Worm (Caenorhabditis elegans) whole organism, L2 larva: ENCODE results near the gene srab-21.
"Not testable (repeated sequence)": the region's sequence is repeated elsewhere in the genome, so short reads cannot be mapped to it uniquely, and the experiment has no call there.

Experiments used
- C34F6.9 ChIP-seq: fragments of 150-350 bp; optimal IDR thresholded peaks from 2 replicates; lab custom pipeline; 2014; ENCODE audit warnings: missing biosample characterization, missing genetic modification characterization
- F13H6.1 ChIP-seq: sonication (generic microtip); optimal IDR thresholded peaks from 2 replicates; lab custom pipeline; 2016; ENCODE audit warnings: missing genetic modification characterization, missing compliant biosample characterization
- Y55F3AM.14 ChIP-seq: fragments of 200-800 bp; sonication (Bioruptor generic); optimal IDR thresholded peaks from 2 replicates; lab custom pipeline; 2018; ENCODE audit warnings: mild to moderate bottlenecking, missing genetic modification characterization, missing compliant biosample characterization
- ZK546.5 ChIP-seq: sonication (generic microtip); optimal IDR thresholded peaks from 2 replicates; lab custom pipeline; 2017; ENCODE audit warnings: missing biosample characterization, missing genetic modification characterization
- alr-1 ChIP-seq: fragments of 150-350 bp; optimal IDR thresholded peaks from 2 replicates; lab custom pipeline; 2014; ENCODE audit warnings: missing biosample characterization, missing genetic modification characterization
- aly-2 ChIP-seq: fragments of 150-350 bp; optimal IDR thresholded peaks from 2 replicates; lab custom pipeline; 2014; ENCODE audit warnings: missing biosample characterization, missing genetic modification characterization
- ama-1 ChIP-seq: fragments of 150-350 bp; optimal IDR thresholded peaks from 2 replicates; lab custom pipeline; 2018; ENCODE audit warnings: inconsistent platforms
- blmp-1 ChIP-seq: sonication (generic microtip); optimal IDR thresholded peaks from 2 replicates; lab custom pipeline; 2017; ENCODE audit warnings: missing genetic modification characterization, mild to moderate bottlenecking, missing compliant biosample characterization, antibody characterized with exemption, moderate library complexity; ENCODE audit not compliant: insufficient read depth
- ceh-16 ChIP-seq: fragments of 150-350 bp; optimal IDR thresholded peaks from 2 replicates; lab custom pipeline; 2014; ENCODE audit warnings: missing biosample characterization, missing genetic modification characterization
- ceh-82 ChIP-seq: fragments of 150-350 bp; optimal IDR thresholded peaks from 2 replicates; lab custom pipeline; 2014; ENCODE audit warnings: missing biosample characterization, missing genetic modification characterization
- crh-2 ChIP-seq: sonication (generic microtip); optimal IDR thresholded peaks from 2 replicates; lab custom pipeline; 2017; ENCODE audit warnings: missing biosample characterization, missing genetic modification characterization
- dmd-4 ChIP-seq: sonication (generic microtip); optimal IDR thresholded peaks from 2 replicates; lab custom pipeline; 2017; ENCODE audit warnings: missing biosample characterization, missing genetic modification characterization
- egl-27 ChIP-seq: sonication (generic microtip); optimal IDR thresholded peaks from 3 replicates; lab custom pipeline; 2017; ENCODE audit warnings: missing biosample characterization, missing genetic modification reagents, missing genetic modification characterization
- elt-1 ChIP-seq: fragments of 150-350 bp; optimal IDR thresholded peaks from 2 replicates; lab custom pipeline; 2014; ENCODE audit warnings: missing biosample characterization, missing genetic modification characterization
- fos-1 ChIP-seq: fragments of 150-350 bp; optimal IDR thresholded peaks from 2 replicates; lab custom pipeline; 2014; ENCODE audit warnings: missing biosample characterization, missing genetic modification characterization
- gmeb-1 ChIP-seq: fragments of 150-350 bp; optimal IDR thresholded peaks from 2 replicates; lab custom pipeline; 2014; ENCODE audit warnings: missing biosample characterization, missing genetic modification characterization
- lin-11 ChIP-seq: fragments of 150-350 bp; sonication (generic microtip); optimal IDR thresholded peaks from 2 replicates; lab custom pipeline; 2014; ENCODE audit warnings: missing biosample characterization, missing genetic modification characterization, inconsistent platforms, mixed read lengths
- lin-13 ChIP-seq: fragments of 150-350 bp; optimal IDR thresholded peaks from 2 replicates; lab custom pipeline; 2014; ENCODE audit warnings: missing biosample characterization, missing genetic modification reagents, missing genetic modification characterization
- lsy-2 ChIP-seq, 2 experiments: fragments of 150-350 bp in 1 of 2; sonication (generic microtip) in 1 of 2; optimal IDR thresholded peaks; 2 replicates each; lab custom pipeline; 2014 to 2017; ENCODE audit warnings: missing biosample characterization in 2 of 2, missing genetic modification characterization in 2 of 2
- mab-5 ChIP-seq: fragments of 150-350 bp; optimal IDR thresholded peaks from 2 replicates; lab custom pipeline; 2014; ENCODE audit warnings: missing biosample characterization, missing genetic modification characterization
- mbf-1 ChIP-seq: sonication (generic microtip); optimal IDR thresholded peaks from 2 replicates; lab custom pipeline; 2017; ENCODE audit warnings: missing biosample characterization, missing genetic modification characterization
- mdl-1 ChIP-seq, 2 experiments: fragments of 150-350 bp in 1 of 2; sonication (generic microtip) in 1 of 2; optimal IDR thresholded peaks; 2 replicates each; lab custom pipeline; 2017; ENCODE audit warnings: missing biosample characterization in 2 of 2, missing genetic modification characterization in 2 of 2
- nhr-11 ChIP-seq: fragments of 150-350 bp; optimal IDR thresholded peaks from 2 replicates; lab custom pipeline; 2014; ENCODE audit warnings: missing biosample characterization, missing genetic modification characterization
- nhr-12 ChIP-seq: fragments of 150-350 bp; optimal IDR thresholded peaks from 2 replicates; lab custom pipeline; 2014; ENCODE audit warnings: missing biosample characterization, missing genetic modification characterization
- nhr-129 ChIP-seq: fragments of 150-350 bp; optimal IDR thresholded peaks from 2 replicates; lab custom pipeline; 2014; ENCODE audit warnings: missing biosample characterization, missing genetic modification characterization
- nhr-21 ChIP-seq: fragments of 150-350 bp; optimal IDR thresholded peaks from 2 replicates; lab custom pipeline; 2014; ENCODE audit warnings: missing biosample characterization, missing genetic modification characterization
- nhr-237 ChIP-seq: fragments of 150-350 bp; optimal IDR thresholded peaks from 2 replicates; lab custom pipeline; 2014; ENCODE audit warnings: missing biosample characterization, missing genetic modification characterization
- nhr-25 ChIP-seq: fragments of 150-350 bp; sonication (generic microtip); optimal IDR thresholded peaks from 3 replicates; lab custom pipeline; 2014; ENCODE audit warnings: missing biosample characterization, missing genetic modification characterization
- nhr-6 ChIP-seq: fragments of 150-350 bp; optimal IDR thresholded peaks from 2 replicates; lab custom pipeline; 2014; ENCODE audit warnings: missing biosample characterization, missing genetic modification characterization
- nhr-77 ChIP-seq: fragments of 150-350 bp; optimal IDR thresholded peaks from 2 replicates; lab custom pipeline; 2014; ENCODE audit warnings: missing biosample characterization, missing genetic modification characterization
- peb-1 ChIP-seq: fragments of 150-350 bp; optimal IDR thresholded peaks from 2 replicates; lab custom pipeline; 2014; ENCODE audit warnings: missing biosample characterization, missing genetic modification characterization
- sem-4 ChIP-seq: fragments of 150-350 bp; optimal IDR thresholded peaks from 2 replicates; lab custom pipeline; 2014; ENCODE audit warnings: missing biosample characterization, missing genetic modification reagents, missing genetic modification characterization
- skn-1 ChIP-seq: sonication (generic microtip); optimal IDR thresholded peaks from 2 replicates; lab custom pipeline; 2017; ENCODE audit warnings: missing biosample characterization, missing genetic modification characterization
- sma-3 ChIP-seq: sonication (generic microtip); optimal IDR thresholded peaks from 2 replicates; lab custom pipeline; 2016; ENCODE audit warnings: missing genetic modification reagents, missing genetic modification characterization, missing compliant biosample characterization
- sma-9 ChIP-seq, 2 experiments: fragments of 150-350 bp in 1 of 2; sonication (generic microtip) in 1 of 2; optimal IDR thresholded peaks; 2 replicates each; lab custom pipeline; 2014 to 2016; ENCODE audit warnings: missing genetic modification characterization in 2 of 2, mild to moderate bottlenecking in 1 of 2, missing biosample characterization in 1 of 2, missing compliant biosample characterization in 1 of 2, missing genetic modification reagents in 1 of 2, moderate library complexity in 1 of 2
- snpc-4 ChIP-seq: fragments of 150-350 bp; optimal IDR thresholded peaks from 2 replicates; lab custom pipeline; 2014; ENCODE audit warnings: missing biosample characterization, missing genetic modification characterization
- unc-55 ChIP-seq: fragments of 150-350 bp; sonication (generic microtip); optimal IDR thresholded peaks from 3 replicates; lab custom pipeline; 2014; ENCODE audit warnings: missing biosample characterization, missing genetic modification reagents, missing genetic modification characterization
- zag-1 ChIP-seq: fragments of 150-350 bp; optimal IDR thresholded peaks from 2 replicates; lab custom pipeline; 2014; ENCODE audit warnings: missing biosample characterization, missing genetic modification characterization
- ztf-1 ChIP-seq: fragments of 200-800 bp; sonication (Bioruptor generic); conservative IDR thresholded peaks from 2 replicates; pipeline ENCODE4 v1.3.6; 2022; ENCODE audit warnings: missing genetic modification characterization, missing compliant biosample characterization

The srab-21 gene

DNA sequence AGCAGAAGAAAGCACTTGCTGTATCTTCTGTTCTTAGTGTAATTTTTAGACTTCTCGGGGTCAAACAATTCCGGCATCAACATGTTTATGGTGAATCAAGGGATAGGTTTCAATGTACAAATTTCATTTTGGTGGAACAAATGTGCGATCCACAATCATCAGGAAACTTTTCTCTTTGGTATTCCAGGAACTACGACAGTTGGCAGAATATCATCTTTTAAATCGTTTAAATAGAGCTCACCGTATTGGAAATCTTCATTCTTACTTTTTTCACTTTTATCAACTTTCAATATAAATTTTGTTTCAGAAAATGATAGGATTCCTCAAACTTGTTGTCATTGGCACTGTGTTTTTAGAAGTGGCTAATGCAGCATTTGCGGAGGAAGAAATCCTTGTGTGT lies 27.5 kb downstream of the srab-21 start, which contains the start of gene T20D4.12:
Gene T20D4.12, plus strand, starts transcription at position 301 of the 400 bp plus-strand sequence.
- not testable (repeated sequence) for TF ChIP-seq nhr-12 (tag; lab: Kevin White, UChicago); lin-13 (GFP tag; lab: Kevin White, UChicago); ceh-16 (tag; lab: Kevin White, UChicago)

DNA sequence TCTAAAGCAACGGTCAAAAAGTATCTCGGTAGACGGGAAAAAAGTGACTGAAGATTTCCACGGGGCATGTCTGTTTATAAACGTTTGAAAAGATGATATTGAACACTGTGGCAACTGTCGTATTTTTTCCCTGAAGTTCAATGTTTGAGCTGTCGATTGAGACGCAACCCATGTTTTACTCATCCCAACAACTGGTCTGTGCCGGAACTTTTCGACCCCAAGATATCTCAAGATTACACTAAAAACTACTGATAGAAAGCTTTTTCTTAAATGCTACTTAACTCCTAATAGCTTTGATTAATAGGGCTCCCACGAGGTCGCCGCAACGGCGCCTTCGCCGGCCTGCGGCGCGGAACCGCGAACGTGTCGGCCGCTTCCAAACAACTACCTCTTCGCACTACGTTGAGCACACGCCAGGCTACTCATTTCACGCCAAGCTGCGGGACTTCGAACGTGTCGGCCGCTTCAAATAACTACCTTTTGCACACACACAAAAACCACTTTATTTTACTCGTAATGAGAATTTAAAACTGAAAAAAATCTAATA lies 29.5 kb downstream of the srab-21 start, which contains the start of gene T20D4.15:
Gene T20D4.15, minus strand, starts transcription at position 51 of the 547 bp plus-strand sequence.
- TF ChIP-seq sma-9 (GFP tag; optimal IDR thresholded peaks at IDR 0.05; lab: Kevin White, UChicago) (peak; percentile 66), sma-9 (tag; optimal IDR thresholded peaks at IDR 0.05; lab: Kevin White, UChicago) (no peak), ZK546.5 (tag; lab: Kevin White, UChicago) (no peak)

DNA sequence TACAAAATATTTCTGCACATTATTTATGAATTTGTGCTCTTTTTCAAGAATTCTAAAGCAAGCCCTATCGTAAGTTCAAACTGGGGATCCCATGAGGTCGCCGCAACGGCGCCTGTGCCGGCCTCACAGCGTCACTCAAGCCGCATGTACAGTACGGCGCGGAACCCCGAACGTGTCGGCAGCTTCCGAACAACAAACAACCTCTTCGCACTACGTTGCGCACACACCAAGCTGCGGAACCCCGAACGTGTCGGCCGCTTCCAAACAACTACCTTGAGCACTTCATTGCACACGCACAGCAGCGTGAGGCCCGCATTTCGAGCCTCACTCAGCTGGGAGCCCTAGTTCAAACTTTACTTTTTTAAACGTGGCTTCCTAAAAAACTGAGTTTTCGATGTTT lies 30.2 kb downstream of the srab-21 start:
- TF ChIP-seq aly-2 (tag; lab: Kevin White, UChicago) (no peak), egl-27 (tag; lab: Kevin White, UChicago) (no peak), nhr-237 (tag; lab: Kevin White, UChicago) (no peak), nhr-12 (tag; lab: Kevin White, UChicago) (no peak), mdl-1 (tag; optimal IDR thresholded peaks at IDR 0.05; lab: Kevin White, UChicago) (no peak), skn-1 (tag; lab: Kevin White, UChicago) (no peak), F13H6.1 (tag; lab: Kevin White, UChicago) (no peak), sem-4 (tag; lab: Kevin White, UChicago) (no peak), peb-1 (no peak), nhr-129 (tag; lab: Kevin White, UChicago) (no peak), nhr-21 (no peak), mbf-1 (tag; lab: Kevin White, UChicago) (no peak), C34F6.9 (tag; lab: Kevin White, UChicago) (no peak), ceh-16 (tag; lab: Kevin White, UChicago) (no peak), nhr-6 (tag; lab: Kevin White, UChicago) (no peak), lin-13 (GFP tag; lab: Kevin White, UChicago) (no peak), nhr-11 (tag; lab: Kevin White, UChicago) (no peak), unc-55 (GFP tag; lab: Kevin White, UChicago) (no peak), snpc-4 (tag; lab: Kevin White, UChicago) (no peak)

ce11 chrV:3391005-3391404 lies 33.2 kb downstream of the srab-21 start:
- TF ChIP-seq sem-4 (tag; lab: Kevin White, UChicago): peak; percentile 73
- peak; percentile 63 for TF ChIP-seq unc-55 (GFP tag; lab: Kevin White, UChicago)
- TF ChIP-seq dmd-4 (tag; lab: Kevin White, UChicago): no peak
- TF ChIP-seq Y55F3AM.14 (GFP tag; lab: Kevin White, UChicago): peak; percentile 56
- peak; percentile 96 for TF ChIP-seq nhr-25 (tag; lab: Kevin White, UChicago)
- peak; percentile 76 for TF ChIP-seq lin-13 (GFP tag; lab: Kevin White, UChicago)
- no peak for TF ChIP-seq nhr-12 (tag; lab: Kevin White, UChicago)
- peak; percentile 89 for TF ChIP-seq fos-1 (tag; lab: Kevin White, UChicago)
- no peak for TF ChIP-seq ZK546.5 (tag; lab: Kevin White, UChicago)
- TF ChIP-seq nhr-21: peak; percentile 84
- peak; percentile 42 for TF ChIP-seq zag-1
- peak in 1 of 2 experiments; percentile 60 for TF ChIP-seq mdl-1 (tag; optimal IDR thresholded peaks at IDR 0.05; lab: Kevin White, UChicago)
- TF ChIP-seq sma-9 (GFP tag; optimal IDR thresholded peaks at IDR 0.05; lab: Kevin White, UChicago): peak; percentile 99
- TF ChIP-seq sma-9 (tag; optimal IDR thresholded peaks at IDR 0.05; lab: Kevin White, UChicago): peak; percentile 58
- TF ChIP-seq lin-11 (tag; lab: Kevin White, UChicago): peak; percentile 37
- TF ChIP-seq nhr-129 (tag; lab: Kevin White, UChicago): peak; percentile 89
- TF ChIP-seq ceh-82 (tag; lab: Kevin White, UChicago): no peak
- TF ChIP-seq elt-1 (tag; lab: Kevin White, UChicago): no peak
- peak; percentile 84 for TF ChIP-seq crh-2 (tag; lab: Kevin White, UChicago)
- no peak for TF ChIP-seq nhr-237 (tag; lab: Kevin White, UChicago)
- TF ChIP-seq lsy-2 (tag; optimal IDR thresholded peaks at IDR 0.05; lab: Kevin White, UChicago): peak; percentile 51 to 85
- TF ChIP-seq mab-5 (tag; lab: Kevin White, UChicago): peak; percentile 18
- peak; percentile 63 for TF ChIP-seq snpc-4 (tag; lab: Kevin White, UChicago)
- TF ChIP-seq sma-3 (GFP tag; lab: Kevin White, UChicago): peak; percentile 88
- peak; percentile 90 for TF ChIP-seq egl-27 (tag; lab: Kevin White, UChicago)
- TF ChIP-seq nhr-77 (tag; lab: Kevin White, UChicago): no peak
- no peak for TF ChIP-seq ztf-1 (GFP tag; lab: Robert Waterston, UW)
- peak; percentile 90 for TF ChIP-seq F13H6.1 (tag; lab: Kevin White, UChicago)
- TF ChIP-seq ama-1 (lab: Kevin White, UChicago): no peak
- TF ChIP-seq gmeb-1 (tag; lab: Kevin White, UChicago): peak; percentile 73
- TF ChIP-seq alr-1 (tag; lab: Kevin White, UChicago): no peak
- TF ChIP-seq C34F6.9 (tag; lab: Kevin White, UChicago): peak; percentile 86
- peak; percentile 29 for TF ChIP-seq blmp-1 (tag; lab: Kevin White, UChicago)
- peak; percentile 83 for TF ChIP-seq nhr-6 (tag; lab: Kevin White, UChicago)
